Fruit fly (Drosophila melanogaster) whole organism, pupa: ENCODE results near the gene CG32988.

Source experiments
- CG10348 ChIP-seq: fragments of 200-800 bp; sonication (Bioruptor generic); IDR thresholded peaks from 2 replicates; pipeline ENCODE4 v1.3.6; 2022; ENCODE audit warnings: missing biosample characterization, missing genetic modification characterization
- CG12605 ChIP-seq: fragments of 200-800 bp; sonication (Bioruptor generic); IDR thresholded peaks from 2 replicates; pipeline ENCODE4 v1.3.6; 2022; ENCODE audit warnings: missing biosample characterization, missing genetic modification characterization
- CG13204 ChIP-seq: fragments of 200-800 bp; sonication (Bioruptor generic); optimal IDR thresholded peaks from 2 replicates; lab custom pipeline; 2018; ENCODE audit warnings: missing biosample characterization, mild to moderate bottlenecking, missing genetic modification characterization, moderate library complexity
- CG14655 ChIP-seq: fragments of 200-800 bp; sonication (Bioruptor generic); optimal IDR thresholded peaks from 3 replicates; lab custom pipeline; 2017; ENCODE audit warnings: mild to moderate bottlenecking, missing biosample characterization, missing genetic modification reagents, missing genetic modification characterization
- CG15710 ChIP-seq: fragments of 200-800 bp; sonication (Bioruptor generic); optimal IDR thresholded peaks from 2 replicates; lab custom pipeline; 2018; ENCODE audit warnings: missing biosample characterization, mild to moderate bottlenecking, missing genetic modification characterization, moderate library complexity
- CG17806 ChIP-seq: fragments of 200-800 bp; sonication (Bioruptor generic); optimal IDR thresholded peaks from 2 replicates; lab custom pipeline; 2018; ENCODE audit warnings: missing biosample characterization, mild to moderate bottlenecking, missing genetic modification characterization, moderate library complexity
- CG32121 ChIP-seq: fragments of 200-800 bp; sonication (Bioruptor generic); IDR thresholded peaks from 2 replicates; pipeline ENCODE4 v1.3.6; 2022; ENCODE audit warnings: missing biosample characterization, missing genetic modification characterization
- CG34367 ChIP-seq: fragments of 200-800 bp; sonication (Bioruptor generic); optimal IDR thresholded peaks from 2 replicates; lab custom pipeline; 2018; ENCODE audit warnings: missing biosample characterization, mild to moderate bottlenecking, missing genetic modification characterization
- CG4496 ChIP-seq: fragments of 200-800 bp; sonication (Bioruptor generic); IDR thresholded peaks from 3 replicates; pipeline ENCODE4 v1.3.6; 2022; ENCODE audit warnings: missing biosample characterization, missing genetic modification characterization
- CG8159 ChIP-seq: fragments of 200-800 bp; sonication (Bioruptor generic); optimal IDR thresholded peaks from 3 replicates; lab custom pipeline; 2018; ENCODE audit warnings: missing biosample characterization, mild to moderate bottlenecking, missing genetic modification characterization, moderate library complexity
- CG8301 ChIP-seq: fragments of 200-800 bp; sonication (Bioruptor generic); optimal IDR thresholded peaks from 2 replicates; lab custom pipeline; 2018; ENCODE audit warnings: missing biosample characterization, mild to moderate bottlenecking, missing genetic modification characterization
- CG9948 ChIP-seq: fragments of 200-800 bp; sonication (Bioruptor generic); optimal IDR thresholded peaks from 2 replicates; lab custom pipeline; 2018; ENCODE audit warnings: missing biosample characterization, mild to moderate bottlenecking, missing genetic modification characterization, moderate library complexity
- D1 ChIP-seq: fragments of 200-800 bp; sonication (Bioruptor generic); optimal IDR thresholded peaks from 2 replicates; lab custom pipeline; 2018; ENCODE audit warnings: missing biosample characterization, mild to moderate bottlenecking, missing genetic modification characterization, moderate library complexity
- EcR ChIP-seq: fragments of 200-800 bp; sonication (Bioruptor generic); optimal IDR thresholded peaks from 3 replicates; lab custom pipeline; 2019; ENCODE audit warnings: missing biosample characterization, missing genetic modification characterization, mild to moderate bottlenecking, moderate library complexity, missing genetic modification reagents
- Ets98B ChIP-seq: fragments of 200-800 bp; sonication (Bioruptor generic); IDR thresholded peaks from 2 replicates; pipeline ENCODE4 v1.3.6; 2022; ENCODE audit warnings: missing biosample characterization, missing genetic modification characterization
- Pif1A ChIP-seq: fragments of 200-800 bp; sonication (Bioruptor generic); optimal IDR thresholded peaks from 3 replicates; lab custom pipeline; 2016; ENCODE audit warnings: missing biosample characterization, missing genetic modification characterization
- Pif1B ChIP-seq: fragments of 200-800 bp; sonication (Bioruptor generic); optimal IDR thresholded peaks from 3 replicates; lab custom pipeline; 2016; ENCODE audit warnings: missing biosample characterization, missing genetic modification characterization
- Snoo ChIP-seq: fragments of 200-800 bp; sonication (Bioruptor generic); optimal IDR thresholded peaks from 3 replicates; lab custom pipeline; 2017; ENCODE audit warnings: missing biosample characterization, mild to moderate bottlenecking, missing genetic modification characterization, inconsistent platforms
- fd96Ca ChIP-seq: fragments of 200-800 bp; sonication (Bioruptor generic); IDR thresholded peaks from 3 replicates; pipeline ENCODE4 v1.3.6; 2022; ENCODE audit warnings: missing biosample characterization, missing genetic modification characterization
- gl ChIP-seq: fragments of 200-800 bp; sonication (Bioruptor generic); optimal IDR thresholded peaks from 2 replicates; lab custom pipeline; 2018; ENCODE audit warnings: missing biosample characterization, mild to moderate bottlenecking, missing genetic modification characterization
- rn ChIP-seq: fragments of 200-800 bp; sonication (Bioruptor generic); IDR thresholded peaks from 2 replicates; pipeline ENCODE4 v1.3.6; 2022; ENCODE audit warnings: missing biosample characterization, missing genetic modification characterization

The CG32988 gene

DNA sequence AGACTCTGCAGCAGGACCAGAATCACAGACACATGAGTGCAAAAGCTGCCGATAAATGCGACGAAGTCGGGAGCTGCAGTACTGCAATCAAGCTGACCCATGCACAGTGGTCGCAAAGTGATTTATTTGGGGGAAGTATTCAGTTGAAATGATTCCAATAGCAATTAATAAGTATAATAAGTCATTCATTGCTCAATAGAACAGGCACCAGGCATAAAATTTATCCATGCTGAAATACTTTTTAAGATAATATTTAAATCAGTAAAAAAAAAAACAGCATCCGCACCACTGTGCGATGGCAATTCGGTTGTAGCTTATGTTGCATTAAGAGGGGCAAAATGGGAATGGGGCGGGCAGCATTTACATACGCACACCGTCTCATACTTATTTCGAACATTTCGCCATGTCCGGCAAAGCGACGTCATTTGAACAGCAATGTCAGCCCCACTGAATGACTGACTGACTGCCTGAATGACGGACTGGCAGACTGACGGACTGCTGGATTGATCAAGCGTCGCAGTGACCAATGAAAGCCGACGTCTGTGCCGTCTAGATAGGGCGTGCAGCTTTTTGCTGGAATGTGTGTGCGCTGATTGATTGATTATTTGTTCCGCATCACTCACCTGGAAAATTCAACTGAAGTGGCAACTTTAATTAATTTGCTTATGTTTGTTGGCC lies 29.7 kb upstream of the CG32988 start:
- TF ChIP-seq CG34367 (tag; lab: Kevin White, UChicago) (peak; percentile 50), CG15710 (peak; percentile 67), CG10348 (GFP tag; lab: Robert Waterston, UW) (no peak), CG12605 (peak; percentile 74), CG17806 (tag; lab: Kevin White, UChicago) (peak; percentile 33), EcR (GFP tag; lab: Kevin White, UChicago) (no peak), CG9948 (tag; lab: Kevin White, UChicago) (peak; percentile 53), Snoo (peak; percentile 57), CG13204 (GFP tag; lab: Kevin White, UChicago) (no peak), rn (GFP tag; lab: Robert Waterston, UW) (no peak), Pif1B (peak; percentile 89), CG8301 (no peak), CG4496 (GFP tag; lab: Robert Waterston, UW) (no peak), Ets98B (no peak), D1 (tag; lab: Kevin White, UChicago) (no peak), CG32121 (GFP tag; lab: Robert Waterston, UW) (no peak), fd96Ca (GFP tag; lab: Robert Waterston, UW) (peak; percentile 58; the same call in 1 of the 3 replicates), CG14655 (peak; percentile 42), gl (no peak), CG8159 (peak; percentile 57), Pif1A (GFP tag; lab: Kevin White, UChicago) (peak; percentile 52)

DNA sequence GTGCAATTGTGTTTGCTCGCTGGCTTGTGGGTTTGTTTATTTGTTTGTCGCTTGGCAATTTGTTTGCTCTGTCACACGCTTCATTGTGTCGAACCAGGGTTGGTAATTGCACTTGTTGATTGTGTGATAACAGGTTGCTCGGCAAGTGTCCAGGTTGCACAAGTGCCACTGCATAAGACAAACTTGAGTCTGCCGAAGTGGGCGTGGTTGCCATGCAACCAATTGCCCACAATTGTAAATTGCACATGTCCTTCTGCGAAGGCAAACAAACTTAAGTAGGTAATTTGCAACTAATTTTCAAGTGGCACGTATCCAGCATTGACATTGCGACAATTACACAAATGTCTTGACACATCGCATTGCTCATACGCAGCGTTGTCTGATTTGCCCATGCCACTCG lies 25.5 kb upstream of the CG32988 start:
- TF ChIP-seq gl (no peak), CG9948 (tag; lab: Kevin White, UChicago) (no peak), CG17806 (tag; lab: Kevin White, UChicago) (no peak), Pif1B (no peak), Pif1A (GFP tag; lab: Kevin White, UChicago) (no peak), CG15710 (no peak), CG4496 (GFP tag; lab: Robert Waterston, UW) (no peak), D1 (tag; lab: Kevin White, UChicago) (no peak), EcR (GFP tag; lab: Kevin White, UChicago) (no peak), Ets98B (no peak)

DNA sequence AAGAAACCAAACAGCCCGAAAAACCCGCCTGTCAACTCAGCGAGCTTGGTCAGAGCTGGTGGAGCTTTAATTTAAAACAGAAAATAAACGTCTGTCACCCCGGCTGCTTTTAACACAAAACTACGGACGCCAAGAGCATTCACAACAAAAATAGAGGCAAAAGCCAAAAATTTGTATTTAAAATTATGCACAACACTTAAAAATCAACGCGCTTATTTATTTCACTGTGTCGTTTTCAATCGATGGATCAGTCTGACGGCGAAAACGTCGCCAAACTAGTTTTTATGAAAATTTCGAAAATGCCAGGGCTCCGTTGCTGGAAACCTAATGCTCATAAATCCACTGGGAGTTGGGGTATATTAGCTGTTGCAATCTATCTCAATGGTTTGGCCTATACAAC lies 23.9 kb upstream of the CG32988 start:
- TF ChIP-seq fd96Ca (GFP tag; lab: Robert Waterston, UW) (no peak), gl (no peak), Pif1B (no peak), CG14655 (no peak), CG10348 (GFP tag; lab: Robert Waterston, UW) (no peak), CG34367 (tag; lab: Kevin White, UChicago) (no peak), EcR (GFP tag; lab: Kevin White, UChicago) (no peak), CG13204 (GFP tag; lab: Kevin White, UChicago) (no peak), CG17806 (tag; lab: Kevin White, UChicago) (no peak), CG12605 (no peak), CG32121 (GFP tag; lab: Robert Waterston, UW) (no peak), D1 (tag; lab: Kevin White, UChicago) (no peak), Ets98B (no peak), CG8301 (no peak), Snoo (no peak), CG8159 (no peak), CG9948 (tag; lab: Kevin White, UChicago) (no peak)

DNA sequence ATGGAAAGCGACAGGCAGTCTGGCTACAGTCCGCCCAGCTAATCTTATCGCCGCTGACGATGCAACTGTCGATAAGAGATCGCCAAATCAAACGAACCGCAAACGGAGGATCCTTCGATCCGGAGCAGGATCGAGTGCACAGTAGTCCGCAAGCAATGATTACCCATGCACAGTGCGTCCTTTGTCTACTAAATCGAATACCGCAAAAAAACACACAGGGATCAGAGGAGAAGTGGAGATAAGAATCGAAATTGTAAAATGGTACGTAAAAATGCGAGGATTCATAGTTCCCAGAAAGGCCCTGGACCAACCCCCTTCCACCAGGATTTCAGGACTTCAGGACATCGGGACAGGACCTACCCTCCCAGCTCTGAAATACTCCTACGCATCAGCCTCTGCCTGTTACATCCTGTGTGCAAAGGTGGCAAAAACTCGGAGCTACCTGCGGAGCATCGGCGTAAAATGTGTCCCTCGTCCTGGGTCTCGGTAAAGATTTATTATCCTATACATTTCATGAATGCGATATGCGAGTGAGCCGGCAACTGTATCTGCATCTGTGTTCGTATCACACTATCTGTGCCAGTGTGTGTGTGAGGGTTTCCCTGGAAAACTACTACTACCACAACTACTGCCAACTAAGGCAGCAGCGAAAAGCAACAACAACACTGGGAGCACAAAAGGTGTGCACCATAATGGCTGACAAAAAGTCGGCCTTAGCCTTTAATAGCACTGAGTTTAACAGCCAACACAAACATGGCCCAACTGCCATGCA lies 23.0 kb upstream of the CG32988 start:
- TF ChIP-seq CG9948 (tag; lab: Kevin White, UChicago) (no peak), CG34367 (tag; lab: Kevin White, UChicago) (no peak), CG15710 (no peak), EcR (GFP tag; lab: Kevin White, UChicago) (no peak), Snoo (no peak), CG32121 (GFP tag; lab: Robert Waterston, UW) (no peak), D1 (tag; lab: Kevin White, UChicago) (no peak), Pif1B (no peak), CG13204 (GFP tag; lab: Kevin White, UChicago) (no peak), CG14655 (no peak), CG8301 (no peak), fd96Ca (GFP tag; lab: Robert Waterston, UW) (no peak), CG17806 (tag; lab: Kevin White, UChicago) (no peak), Pif1A (GFP tag; lab: Kevin White, UChicago) (no peak), CG12605 (no peak), CG4496 (GFP tag; lab: Robert Waterston, UW) (no peak), rn (GFP tag; lab: Robert Waterston, UW) (no peak)

DNA sequence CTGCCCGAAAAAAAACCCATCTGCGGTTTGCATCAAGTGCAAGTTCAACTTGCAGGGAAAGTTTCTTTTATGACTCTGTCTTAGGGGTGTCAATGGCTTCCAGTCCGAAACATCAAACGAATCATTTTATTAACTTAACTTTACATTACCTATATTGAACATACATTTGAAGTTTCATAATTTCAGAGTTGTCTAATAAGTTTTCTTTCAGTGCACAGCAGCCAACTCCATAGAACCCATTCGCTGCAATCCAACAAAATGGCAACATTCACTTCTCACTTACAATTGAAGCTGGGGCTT lies 22.5 kb upstream of the CG32988 start:
- TF ChIP-seq fd96Ca (GFP tag; lab: Robert Waterston, UW), result no peak
- TF ChIP-seq CG8301, result peak; percentile 15
- peak; percentile 43 for TF ChIP-seq CG14655
- TF ChIP-seq CG13204 (GFP tag; lab: Kevin White, UChicago), result no peak
- no peak for TF ChIP-seq CG15710
- peak; percentile 37 for TF ChIP-seq CG9948 (tag; lab: Kevin White, UChicago)
- TF ChIP-seq CG12605, result no peak
- TF ChIP-seq CG34367 (tag; lab: Kevin White, UChicago), result no peak
- no peak for TF ChIP-seq EcR (GFP tag; lab: Kevin White, UChicago)
- TF ChIP-seq CG32121 (GFP tag; lab: Robert Waterston, UW), result no peak
- no peak for TF ChIP-seq CG10348 (GFP tag; lab: Robert Waterston, UW)
- TF ChIP-seq Pif1A (GFP tag; lab: Kevin White, UChicago), result peak; percentile 6
- TF ChIP-seq CG8159, result peak; percentile 22
- TF ChIP-seq Ets98B, result no peak
- TF ChIP-seq Pif1B, result no peak
- no peak for TF ChIP-seq Snoo
- TF ChIP-seq CG17806 (tag; lab: Kevin White, UChicago), result peak; percentile 26
- no peak for TF ChIP-seq gl
- no peak for TF ChIP-seq rn (GFP tag; lab: Robert Waterston, UW)
- no peak for TF ChIP-seq D1 (tag; lab: Kevin White, UChicago)
- no peak for TF ChIP-seq CG4496 (GFP tag; lab: Robert Waterston, UW)
